Worm (Caenorhabditis elegans) whole organism, late embryonic: Measurements from ENCODE around the gene lec-2.
A peak's percentile ranks its signal among the peaks of the same experiment; 100 is the strongest.

ENCODE experiments used
- C08G9.2 ChIP-seq: sonication (generic microtip); optimal IDR thresholded peaks from 2 replicates; lab custom pipeline; 2016; ENCODE audit warnings: mild to moderate bottlenecking, missing genetic modification characterization, moderate library complexity, missing compliant biosample characterization
- F13H6.1 ChIP-seq: sonication (generic microtip); optimal IDR thresholded peaks from 2 replicates; lab custom pipeline; 2016; ENCODE audit warnings: missing genetic modification characterization, missing compliant biosample characterization
- K02D7.2 ChIP-seq: sonication (generic microtip); optimal IDR thresholded peaks from 2 replicates; lab custom pipeline; 2017; ENCODE audit warnings: mild to moderate bottlenecking, missing genetic modification characterization, missing compliant biosample characterization
- T23F11.4 ChIP-seq: fragments of 200-800 bp; sonication (Bioruptor generic); optimal IDR thresholded peaks from 2 replicates; lab custom pipeline; 2018; ENCODE audit warnings: mild to moderate bottlenecking, missing genetic modification characterization, missing compliant biosample characterization
- Y22D7AL.16 ChIP-seq: sonication (generic microtip); optimal IDR thresholded peaks from 2 replicates; lab custom pipeline; 2016; ENCODE audit warnings: missing genetic modification characterization, missing compliant biosample characterization
- ahr-1 ChIP-seq: sonication (generic microtip); optimal IDR thresholded peaks from 2 replicates; lab custom pipeline; 2016; ENCODE audit warnings: missing genetic modification characterization, missing compliant biosample characterization
- ama-1 ChIP-seq: fragments of 150-350 bp; optimal IDR thresholded peaks from 2 replicates; lab custom pipeline; 2014
- ceh-14 ChIP-seq: sonication (generic microtip); optimal IDR thresholded peaks from 2 replicates; lab custom pipeline; 2016; ENCODE audit warnings: missing genotype, missing genetic modification characterization, missing compliant biosample characterization
- ceh-18 ChIP-seq: sonication (generic microtip); optimal IDR thresholded peaks from 2 replicates; lab custom pipeline; 2016; ENCODE audit warnings: missing genetic modification characterization, missing compliant biosample characterization
- ceh-2 ChIP-seq: sonication (generic microtip); optimal IDR thresholded peaks from 2 replicates; lab custom pipeline; 2016; ENCODE audit warnings: missing genotype, missing genetic modification characterization, missing compliant biosample characterization
- ceh-22 ChIP-seq: sonication (generic microtip); optimal IDR thresholded peaks from 2 replicates; lab custom pipeline; 2017; ENCODE audit warnings: missing biosample characterization, missing genetic modification characterization
- ceh-30 ChIP-seq: fragments of 150-350 bp; optimal IDR thresholded peaks from 2 replicates; lab custom pipeline; 2014; ENCODE audit warnings: missing biosample characterization, missing genetic modification characterization
- ceh-31 ChIP-seq: sonication (generic microtip); optimal IDR thresholded peaks from 2 replicates; lab custom pipeline; 2016; ENCODE audit warnings: missing genetic modification characterization, missing compliant biosample characterization
- ceh-48 ChIP-seq: sonication (generic microtip); optimal IDR thresholded peaks from 2 replicates; lab custom pipeline; 2016; ENCODE audit warnings: missing genetic modification characterization, inconsistent platforms, missing compliant biosample characterization
- che-1 ChIP-seq: sonication (generic microtip); optimal IDR thresholded peaks from 2 replicates; lab custom pipeline; 2016; ENCODE audit warnings: mild to moderate bottlenecking, missing genetic modification characterization, missing compliant biosample characterization
- dmd-4 ChIP-seq: sonication (generic microtip); optimal IDR thresholded peaks from 2 replicates; lab custom pipeline; 2016; ENCODE audit warnings: borderline replicate concordance, missing genetic modification characterization, missing compliant biosample characterization
- elt-2 ChIP-seq: sonication (generic microtip); optimal IDR thresholded peaks from 2 replicates; lab custom pipeline; 2016; ENCODE audit warnings: missing genetic modification reagents, missing genetic modification characterization, missing compliant biosample characterization
- elt-4 ChIP-seq: sonication (generic microtip); optimal IDR thresholded peaks from 2 replicates; lab custom pipeline; 2016; ENCODE audit warnings: missing genetic modification characterization, missing compliant biosample characterization
- ets-4 ChIP-seq: sonication (generic microtip); optimal IDR thresholded peaks from 2 replicates; lab custom pipeline; 2016; ENCODE audit warnings: missing genetic modification characterization, missing compliant biosample characterization
- fax-1 ChIP-seq: sonication (generic microtip); optimal IDR thresholded peaks from 2 replicates; lab custom pipeline; 2016; ENCODE audit warnings: missing genotype, missing genetic modification characterization, missing compliant biosample characterization
- fkh-10 ChIP-seq: fragments of 150-350 bp; optimal IDR thresholded peaks from 2 replicates; lab custom pipeline; 2014; ENCODE audit warnings: missing biosample characterization, missing genetic modification reagents, missing genetic modification characterization
- fkh-6 ChIP-seq: sonication (generic microtip); optimal IDR thresholded peaks from 2 replicates; lab custom pipeline; 2016; ENCODE audit warnings: missing genetic modification characterization, missing compliant biosample characterization
- gmeb-2 ChIP-seq: sonication (generic microtip); optimal IDR thresholded peaks from 2 replicates; lab custom pipeline; 2016; ENCODE audit warnings: missing genetic modification characterization, inconsistent platforms, missing compliant biosample characterization
- hlh-30 ChIP-seq: sonication (generic microtip); optimal IDR thresholded peaks from 2 replicates; lab custom pipeline; 2017; ENCODE audit warnings: antibody characterized with exemption, missing genetic modification characterization, missing compliant biosample characterization; ENCODE audit not compliant: insufficient read depth
- hlh-6 ChIP-seq: sonication (generic microtip); optimal IDR thresholded peaks from 2 replicates; lab custom pipeline; 2016; ENCODE audit warnings: missing genotype, missing genetic modification characterization, missing compliant biosample characterization
- hlh-8 ChIP-seq: sonication (generic microtip); optimal IDR thresholded peaks from 2 replicates; lab custom pipeline; 2016; ENCODE audit warnings: missing genotype, missing genetic modification characterization, missing compliant biosample characterization
- lin-11 ChIP-seq: fragments of 200-800 bp; sonication (Bioruptor generic); optimal IDR thresholded peaks from 2 replicates; lab custom pipeline; 2018; ENCODE audit warnings: mild to moderate bottlenecking, missing genetic modification characterization, missing compliant biosample characterization
- mec-3 ChIP-seq: sonication (generic microtip); optimal IDR thresholded peaks from 2 replicates; lab custom pipeline; 2016; ENCODE audit warnings: borderline replicate concordance, missing genetic modification characterization, missing compliant biosample characterization
- nfya-1 ChIP-seq: sonication (generic microtip); optimal IDR thresholded peaks from 2 replicates; lab custom pipeline; 2017; ENCODE audit warnings: missing genetic modification characterization, mild to moderate bottlenecking, missing compliant biosample characterization, antibody characterized with exemption, moderate library complexity
- nhr-232 ChIP-seq: sonication (generic microtip); optimal IDR thresholded peaks from 2 replicates; lab custom pipeline; 2016; ENCODE audit warnings: missing genetic modification characterization, missing compliant biosample characterization
- odd-2 ChIP-seq: sonication (generic microtip); optimal IDR thresholded peaks from 2 replicates; lab custom pipeline; 2017; ENCODE audit warnings: antibody characterized with exemption, mild to moderate bottlenecking, missing genetic modification characterization, missing compliant biosample characterization
- pag-3 ChIP-seq: sonication (generic microtip); optimal IDR thresholded peaks from 2 replicates; lab custom pipeline; 2016; ENCODE audit warnings: missing compliant biosample characterization, missing genetic modification characterization, borderline replicate concordance
- pat-9 ChIP-seq: fragments of 200-800 bp; sonication (Bioruptor generic); optimal IDR thresholded peaks from 2 replicates; lab custom pipeline; 2018; ENCODE audit warnings: mild to moderate bottlenecking, missing genetic modification characterization, moderate library complexity, missing compliant biosample characterization
- pha-2 ChIP-seq: sonication (generic microtip); optimal IDR thresholded peaks from 2 replicates; lab custom pipeline; 2017; ENCODE audit warnings: mild to moderate bottlenecking, missing genetic modification characterization, missing compliant biosample characterization
- pqm-1 ChIP-seq: sonication (generic microtip); optimal IDR thresholded peaks from 2 replicates; lab custom pipeline; 2016; ENCODE audit warnings: missing genetic modification characterization, missing compliant biosample characterization
- pros-1 ChIP-seq: fragments of 150-350 bp; optimal IDR thresholded peaks from 2 replicates; lab custom pipeline; 2014; ENCODE audit warnings: missing biosample characterization, missing genetic modification reagents, missing genetic modification characterization
- rnt-1 ChIP-seq: sonication (generic microtip); optimal IDR thresholded peaks from 2 replicates; lab custom pipeline; 2016; ENCODE audit warnings: missing genetic modification characterization, missing compliant biosample characterization
- syd-9 ChIP-seq: sonication (generic microtip); optimal IDR thresholded peaks from 2 replicates; lab custom pipeline; 2016; ENCODE audit warnings: mild to moderate bottlenecking, missing genetic modification characterization, moderate library complexity, missing compliant biosample characterization
- tbx-2 ChIP-seq: sonication (generic microtip); optimal IDR thresholded peaks from 2 replicates; lab custom pipeline; 2016; ENCODE audit warnings: missing genetic modification characterization, missing compliant biosample characterization
- unc-3 ChIP-seq, 2 experiments: fragments of 200-800 bp in 1 of 2; sonication (Bioruptor generic) in 1 of 2; sonication (generic microtip) in 1 of 2; conservative IDR thresholded peaks in 1 of 2; optimal IDR thresholded peaks in 1 of 2; 2 replicates each; pipeline versions ENCODE4 v1.3.6 to Lab custom; 2016 to 2022; ENCODE audit warnings: missing compliant biosample characterization in 2 of 2, missing genetic modification characterization in 2 of 2, missing genetic modification reagents in 1 of 2
- unc-55 ChIP-seq: sonication (generic microtip); optimal IDR thresholded peaks from 2 replicates; lab custom pipeline; 2017; ENCODE audit warnings: missing biosample characterization, missing genetic modification reagents, missing genetic modification characterization
- zip-5 ChIP-seq: sonication (generic microtip); optimal IDR thresholded peaks from 2 replicates; lab custom pipeline; 2016; ENCODE audit warnings: missing genetic modification characterization, missing compliant biosample characterization
- ztf-16 ChIP-seq: sonication (generic microtip); optimal IDR thresholded peaks from 2 replicates; lab custom pipeline; 2017; ENCODE audit warnings: missing genetic modification characterization, missing compliant biosample characterization

Gene lec-2

DNA sequence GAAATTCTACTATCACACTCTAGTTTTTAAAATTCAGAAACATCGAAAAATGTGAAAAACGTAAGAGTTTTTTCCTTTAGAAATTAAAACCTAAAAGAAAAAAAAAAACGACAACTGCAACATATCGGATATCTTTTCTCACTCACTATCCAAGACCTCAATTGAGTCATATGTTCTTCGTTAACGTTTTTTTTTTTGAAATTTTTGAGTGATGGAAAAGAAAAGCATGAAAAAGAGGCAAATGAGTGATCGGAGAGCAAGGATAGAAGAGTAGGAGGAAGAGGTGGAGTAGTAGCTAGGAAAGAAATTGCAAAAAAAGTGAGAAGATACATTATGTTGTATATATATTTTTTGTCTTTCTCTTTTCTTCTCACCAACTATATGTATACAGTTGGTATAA, 26.4 kb downstream of the lec-2 start:
- TF ChIP-seq ceh-18 (tag; lab: Kevin White, UChicago) (peak; percentile 11), T23F11.4 (GFP tag; lab: Kevin White, UChicago) (no peak)

DNA sequence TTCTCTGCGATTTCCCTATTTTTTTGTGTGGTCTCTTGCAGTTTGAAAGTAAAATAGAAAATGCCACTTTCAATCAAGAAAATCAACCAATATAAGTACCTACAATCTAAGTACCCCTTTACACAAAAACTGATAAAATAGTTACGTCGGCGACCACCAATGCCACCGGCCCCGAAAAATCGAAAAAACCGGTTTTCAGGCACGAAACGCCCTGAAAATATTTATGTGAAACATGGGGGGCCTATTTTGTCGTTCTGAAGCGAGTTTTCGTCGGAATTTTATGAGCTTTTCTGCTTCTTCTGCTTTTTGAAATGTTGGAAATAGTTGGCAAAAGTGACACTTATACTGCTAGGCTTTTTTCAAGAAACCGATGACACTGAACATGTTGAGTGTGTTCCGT, 27.4 kb downstream of the lec-2 start:
- TF ChIP-seq hlh-6 (tag; lab: Kevin White, UChicago) (no peak), unc-55 (GFP tag; lab: Kevin White, UChicago) (no peak), nfya-1 (tag; lab: Kevin White, UChicago) (no peak), ceh-22 (no peak), F13H6.1 (tag; lab: Kevin White, UChicago) (no peak), C08G9.2 (tag; lab: Kevin White, UChicago) (no peak), T23F11.4 (GFP tag; lab: Kevin White, UChicago) (no peak), fkh-6 (tag; lab: Kevin White, UChicago) (no peak), pros-1 (no peak), ceh-31 (no peak), fkh-10 (GFP tag; lab: Kevin White, UChicago) (no peak), nhr-232 (tag; lab: Kevin White, UChicago) (no peak), pha-2 (tag; lab: Kevin White, UChicago) (no peak), ama-1 (no peak), zip-5 (tag; lab: Kevin White, UChicago) (no peak), ahr-1 (tag; lab: Kevin White, UChicago) (no peak), pag-3 (tag; lab: Kevin White, UChicago) (no peak)

DNA sequence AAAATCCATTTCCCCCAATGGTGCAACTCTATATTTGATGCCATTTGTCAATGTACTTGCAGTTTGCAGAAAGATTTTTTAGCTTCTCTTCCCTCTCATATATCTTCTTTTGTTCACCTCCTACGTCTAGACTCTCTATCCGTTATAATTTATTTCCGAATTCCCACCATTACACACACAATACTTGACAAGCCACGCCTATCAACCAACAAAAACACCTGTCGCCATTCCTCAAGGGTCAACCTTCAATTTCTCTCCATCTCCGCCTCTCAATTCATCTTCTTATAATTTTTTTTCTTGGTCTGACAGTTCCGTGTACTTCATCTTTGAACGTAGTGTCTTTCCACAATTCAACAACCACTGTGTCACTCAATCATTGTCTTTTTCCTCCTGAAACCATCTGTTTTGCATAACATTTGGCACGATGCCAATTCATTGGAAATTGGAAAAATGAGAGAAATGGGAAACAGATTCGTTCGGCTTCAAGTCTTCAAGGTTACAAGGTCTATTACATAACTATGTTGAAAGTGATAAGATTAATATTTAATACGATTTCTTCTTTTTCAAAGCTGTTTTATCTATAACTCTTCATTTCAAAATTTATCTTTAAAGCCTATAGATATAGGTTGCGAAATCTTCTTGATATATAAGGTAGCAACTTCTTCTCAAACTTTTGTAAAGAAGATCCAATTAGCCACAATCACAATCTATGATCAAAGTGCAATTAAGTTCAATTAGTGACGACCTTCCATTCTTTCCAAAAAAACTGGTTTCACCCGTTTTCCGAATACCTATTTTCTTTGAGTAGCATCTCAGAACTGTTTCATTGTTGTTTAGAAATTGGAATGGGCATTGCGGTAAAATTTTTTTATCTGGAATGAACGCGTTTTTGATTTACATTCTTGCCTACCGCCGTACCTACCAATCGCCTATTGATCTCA, 29.1 kb downstream of the lec-2 start:
- TF ChIP-seq ceh-18 (tag; lab: Kevin White, UChicago) (peak; percentile 16), pros-1 (no peak), nhr-232 (tag; lab: Kevin White, UChicago) (no peak), pqm-1 (tag; lab: Kevin White, UChicago) (no peak), hlh-30 (no peak), hlh-8 (tag; lab: Kevin White, UChicago) (peak; percentile 27), fkh-6 (tag; lab: Kevin White, UChicago) (no peak), ceh-14 (tag; lab: Kevin White, UChicago) (no peak)

DNA sequence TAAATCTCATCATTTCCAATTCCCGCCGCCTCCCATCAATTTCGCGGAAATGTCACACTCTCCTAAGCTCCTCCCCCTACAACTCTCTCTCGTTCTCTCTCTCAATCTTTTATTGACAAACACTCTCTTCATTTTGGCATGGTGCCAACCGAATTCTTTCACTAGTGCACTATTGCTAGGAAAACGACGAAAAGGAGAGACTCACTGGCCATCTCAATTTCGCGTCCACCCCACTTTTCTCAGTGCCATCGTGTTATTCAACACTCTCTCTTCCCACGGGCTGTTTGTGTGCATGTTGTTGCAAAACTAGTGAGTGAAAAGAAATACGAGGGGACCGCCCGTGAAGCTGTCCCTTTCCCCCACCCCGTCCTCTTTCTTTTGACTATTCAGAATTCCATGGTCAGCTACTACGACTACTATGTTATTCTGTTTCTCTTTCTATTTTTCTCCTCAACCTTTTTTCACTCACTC, 31.1 kb downstream of the lec-2 start:
- no peak for TF ChIP-seq elt-4 (tag; lab: Kevin White, UChicago)
- TF ChIP-seq F13H6.1 (tag; lab: Kevin White, UChicago), result peak; percentile 20
- peak; percentile 93 for TF ChIP-seq ceh-18 (tag; lab: Kevin White, UChicago)
- TF ChIP-seq ets-4 (tag; lab: Kevin White, UChicago), result no peak
- TF ChIP-seq syd-9 (tag; lab: Kevin White, UChicago), result peak; percentile 11
- TF ChIP-seq pros-1, result peak; percentile 4
- TF ChIP-seq ceh-2 (tag; lab: Kevin White, UChicago), result peak; percentile 30
- no peak for TF ChIP-seq mec-3 (tag; lab: Kevin White, UChicago)
- no peak for TF ChIP-seq pag-3 (tag; lab: Kevin White, UChicago)
- peak; percentile 36 for TF ChIP-seq tbx-2 (tag; lab: Kevin White, UChicago)
- no peak for TF ChIP-seq unc-3 (GFP tag; conservative IDR thresholded peaks at IDR 0.05; lab: Robert Waterston, UW)
- no peak for TF ChIP-seq unc-3 (tag; optimal IDR thresholded peaks at IDR 0.05; lab: Kevin White, UChicago)
- TF ChIP-seq odd-2, result no peak
- TF ChIP-seq rnt-1 (tag; lab: Kevin White, UChicago), result no peak
- TF ChIP-seq ztf-16 (tag; lab: Kevin White, UChicago), result no peak
- peak; percentile 29 for TF ChIP-seq ceh-48 (tag; lab: Kevin White, UChicago)
- TF ChIP-seq ceh-14 (tag; lab: Kevin White, UChicago), result peak; percentile 45
- TF ChIP-seq K02D7.2, result no peak
- TF ChIP-seq dmd-4 (tag; lab: Kevin White, UChicago), result no peak
- no peak for TF ChIP-seq Y22D7AL.16 (tag; lab: Kevin White, UChicago)
- TF ChIP-seq fax-1 (tag; lab: Kevin White, UChicago), result peak; percentile 24
- TF ChIP-seq pat-9 (tag; lab: Kevin White, UChicago), result no peak
- TF ChIP-seq gmeb-2, result no peak
- no peak for TF ChIP-seq pqm-1 (tag; lab: Kevin White, UChicago)
- TF ChIP-seq elt-2, result no peak
- peak; percentile 22 for TF ChIP-seq nfya-1 (tag; lab: Kevin White, UChicago)
- peak; percentile 37 for TF ChIP-seq C08G9.2 (tag; lab: Kevin White, UChicago)
- TF ChIP-seq che-1 (tag; lab: Kevin White, UChicago), result no peak
- TF ChIP-seq ceh-30 (tag; lab: Kevin White, UChicago), result no peak
- no peak for TF ChIP-seq lin-11
